Fruit fly (Drosophila melanogaster): ENCODE data around the gene CG15386.
A peak's percentile ranks its signal among the peaks of the same experiment; 100 is the strongest.

Gene CG15386

dm6 chr2L:2226259-2227121 is 9.4 kb upstream of the CG15386 start, which contains the start of the genes CG15387 and sau (continued):
- TF ChIP-seq Sox102F (GFP tag; optimal IDR thresholded peaks at IDR 0.05) (peak; percentile 86), CG3838 (GFP tag; optimal IDR thresholded peaks at IDR 0.05) (peak; percentile 74), sqz (GFP tag; optimal IDR thresholded peaks at IDR 0.05) (peak; percentile 65), Ets65A (GFP tag) (peak; percentile 99), CG1529 (GFP tag; optimal IDR thresholded peaks at IDR 0.05) (peak; percentile 65), abd-A (tag; optimal IDR thresholded peaks at IDR 0.05) (no peak), CG4730 (GFP tag; IDR thresholded peaks at IDR 0.05) (peak; percentile 66), CG8281 (tag; optimal IDR thresholded peaks at IDR 0.05) (peak; percentile 50), kni (GFP tag; optimal IDR thresholded peaks at IDR 0.05) (peak; percentile 61), Lhr (GFP tag; optimal IDR thresholded peaks at IDR 0.05) (peak; percentile 76), Ravus (GFP tag; IDR thresholded peaks at IDR 0.05) (peak; percentile 46), eyg (GFP tag; optimal IDR thresholded peaks at IDR 0.05) (peak; percentile 82), Taf1 (GFP tag; IDR thresholded peaks at IDR 0.05) (peak; percentile 69; the same call in 1 of the 2 replicates), hkb (optimal IDR thresholded peaks at IDR 0.05) (no peak), hkb (GFP tag; IDR thresholded peaks at IDR 0.05) (peak; percentile 86), E2f2 (GFP tag; IDR thresholded peaks at IDR 0.05) (peak; percentile 65), Deaf1 (tag; optimal IDR thresholded peaks at IDR 0.05) (peak; percentile 59), HLH54F (GFP tag; optimal IDR thresholded peaks at IDR 0.05) (peak; percentile 93), maf-S (GFP tag; optimal IDR thresholded peaks at IDR 0.05) (peak; percentile 89), CG31441 (GFP tag; IDR thresholded peaks at IDR 0.05) (peak; percentile 85), gfzf (GFP tag; optimal IDR thresholded peaks at IDR 0.05) (peak; percentile 41), pzg (GFP tag; optimal IDR thresholded peaks at IDR 0.05) (peak; percentile 71), chinmo (GFP tag; IDR thresholded peaks at IDR 0.05; ENCODE audit: partially characterized antibody) (peak; percentile 87), Myb (GFP tag; optimal IDR thresholded peaks at IDR 0.05) (peak; percentile 80), pita (GFP tag; optimal IDR thresholded peaks at IDR 0.05) (no peak), D (optimal IDR thresholded peaks at IDR 0.05) (no peak), D (GFP tag; optimal IDR thresholded peaks at IDR 0.05) (peak; percentile 67), fu2 (GFP tag; optimal IDR thresholded peaks at IDR 0.05) (peak; percentile 91), Hmx (GFP tag; optimal IDR thresholded peaks at IDR 0.05) (peak; percentile 77), HmgD (GFP tag; optimal IDR thresholded peaks at IDR 0.05) (peak; percentile 59), yki (optimal IDR thresholded peaks at IDR 0.05) (no peak), oc (tag; optimal IDR thresholded peaks at IDR 0.05) (peak; percentile 60), grau (tag; optimal IDR thresholded peaks at IDR 0.05) (peak; percentile 86), Dp (GFP tag; optimal IDR thresholded peaks at IDR 0.05) (peak; percentile 16), mam (GFP tag; optimal IDR thresholded peaks at IDR 0.05) (peak; percentile 95), Kr (GFP tag; optimal IDR thresholded peaks at IDR 0.05) (no peak), CG12155 (GFP tag; optimal IDR thresholded peaks at IDR 0.05) (peak; percentile 89), CG6689 (GFP tag; IDR thresholded peaks at IDR 0.05) (peak; percentile 83), HLHmδ (GFP tag; optimal IDR thresholded peaks at IDR 0.05) (no peak), CG2199 (GFP tag; IDR thresholded peaks at IDR 0.05) (0 out of 3 replicates have a peak, but pooled peaks have one; percentile 76), CG9932 (GFP tag; IDR thresholded peaks at IDR 0.05) (peak; percentile 91), stc (GFP tag; IDR thresholded peaks at IDR 0.05) (peak; percentile 82), CG17802 (tag; optimal IDR thresholded peaks at IDR 0.05) (peak; percentile 66), Hr3 (GFP tag; optimal IDR thresholded peaks at IDR 0.05) (peak; percentile 85), sob (GFP tag; IDR thresholded peaks at IDR 0.05) (peak; percentile 93), Hand (GFP tag; optimal IDR thresholded peaks at IDR 0.05) (peak; percentile 52), toy (GFP tag; IDR thresholded peaks at IDR 0.05) (peak; percentile 65; the same call in 1 of the 2 replicates), sd (tag; optimal IDR thresholded peaks at IDR 0.05) (peak; percentile 68), Dip2 (GFP tag; IDR thresholded peaks at IDR 0.05) (no peak), insv (GFP tag; optimal IDR thresholded peaks at IDR 0.05) (peak in 1 of 2 experiments; percentile 63)

Data from whole organism, embryonic.